Worm (Caenorhabditis elegans): ENCODE results near the gene srt-67.

DNA sequence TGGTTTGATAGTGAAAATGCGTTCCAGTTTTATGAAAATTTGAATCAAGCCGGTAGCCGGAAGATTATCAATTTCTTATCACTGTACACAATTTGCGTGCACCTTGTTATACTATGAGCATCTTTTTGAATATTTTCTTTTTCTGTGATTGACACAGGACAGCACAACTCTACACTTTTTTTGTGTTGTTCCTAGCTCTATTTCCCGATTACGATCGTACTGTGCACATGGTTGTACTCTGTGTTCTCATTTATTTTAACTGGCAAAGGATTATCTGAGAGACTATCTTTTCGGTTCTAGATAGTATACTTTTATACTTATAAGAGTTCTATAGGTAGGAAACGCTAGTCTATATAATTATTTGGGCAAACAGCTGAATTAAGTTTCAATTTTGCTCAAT is 14.8 kb upstream of the srt-67 start:
- no peak for TF ChIP-seq ama-1 (optimal IDR thresholded peaks at IDR 0.05)
- no peak for TF ChIP-seq hmbx-1 (tag; optimal IDR thresholded peaks at IDR 0.05)
- no peak for TF ChIP-seq ets-7 (tag; optimal IDR thresholded peaks at IDR 0.05)
- no peak for TF ChIP-seq flt-1 (GFP tag; IDR thresholded peaks at IDR 0.05)
- no peak for TF ChIP-seq tra-4 (tag; optimal IDR thresholded peaks at IDR 0.05)
- no peak for TF ChIP-seq hmg-4 (GFP tag; optimal IDR thresholded peaks at IDR 0.05)
- no peak for TF ChIP-seq pes-1 (GFP tag; IDR thresholded peaks at IDR 0.05)
- TF ChIP-seq sea-1 (GFP tag; conservative IDR thresholded peaks at IDR 0.05): no peak
- TF ChIP-seq tbx-11 (GFP tag; IDR thresholded peaks at IDR 0.05): no peak
- no peak for TF ChIP-seq ceh-13 (GFP tag; optimal IDR thresholded peaks at IDR 0.05)
- no peak for TF ChIP-seq hnd-1 (tag; optimal IDR thresholded peaks at IDR 0.05)
- TF ChIP-seq scrt-1 (GFP tag; IDR thresholded peaks at IDR 0.05): no peak
- no peak for TF ChIP-seq tbx-37 (GFP tag; conservative IDR thresholded peaks at IDR 0.05)
